Worm (Caenorhabditis elegans) whole organism, L4 larva: Measurements from ENCODE around the gene trpp-4.

ENCODE experiments used
- F10B5.3 ChIP-seq: sonication (generic microtip); optimal IDR thresholded peaks from 2 replicates; lab custom pipeline; 2016; ENCODE audit warnings: mild to moderate bottlenecking, missing genetic modification characterization, missing compliant biosample characterization
- T26A8.4 ChIP-seq: fragments of 200-800 bp; sonication (Bioruptor generic); IDR thresholded peaks from 2 replicates; pipeline ENCODE4 v1.3.6; 2022; ENCODE audit warnings: missing genetic modification characterization, missing compliant biosample characterization
- Y48G9A.11 ChIP-seq: fragments of 200-800 bp; sonication (Bioruptor generic); IDR thresholded peaks from 2 replicates; pipeline ENCODE4 v1.3.6; 2022; ENCODE audit warnings: missing genetic modification reagents, missing genetic modification characterization, missing compliant biosample characterization
- ZK546.5 ChIP-seq, 2 experiments: sonication (generic microtip); optimal IDR thresholded peaks; 2 replicates each; lab custom pipeline; 2017; ENCODE audit warnings: missing biosample characterization in 2 of 2, missing genetic modification characterization in 2 of 2
- aha-1 ChIP-seq: fragments of 150-350 bp; peaks from one replicate; lab custom pipeline; 2014; ENCODE audit warnings: missing biosample characterization, missing genetic modification characterization
- ceh-32 ChIP-seq: sonication (generic microtip); optimal IDR thresholded peaks from 2 replicates; lab custom pipeline; 2016; ENCODE audit warnings: mild to moderate bottlenecking, missing genetic modification characterization, missing compliant biosample characterization; ENCODE audit not compliant: poor library complexity
- ceh-44 ChIP-seq: fragments of 200-800 bp; sonication (Bioruptor generic); IDR thresholded peaks from 2 replicates; pipeline ENCODE4 v1.3.6; 2022; ENCODE audit warnings: missing genetic modification reagents, missing genetic modification characterization, missing compliant biosample characterization
- ceh-62 ChIP-seq: sonication (generic microtip); optimal IDR thresholded peaks from 2 replicates; lab custom pipeline; 2017; ENCODE audit warnings: missing biosample characterization, missing genetic modification characterization
- daf-12 ChIP-seq: fragments of 150-350 bp; optimal IDR thresholded peaks from 2 replicates; lab custom pipeline; 2014; ENCODE audit warnings: missing biosample characterization, missing genetic modification reagents, missing genetic modification characterization
- daf-19 ChIP-seq: fragments of 200-800 bp; sonication (Bioruptor generic); conservative IDR thresholded peaks from 2 replicates; pipeline ENCODE4 v1.3.6; 2022; ENCODE audit warnings: missing genetic modification characterization, missing compliant biosample characterization
- daf-8 ChIP-seq: fragments of 200-800 bp; sonication (Bioruptor generic); IDR thresholded peaks from 2 replicates; pipeline ENCODE4 v1.3.6; 2022; ENCODE audit warnings: missing genetic modification characterization, missing compliant biosample characterization
- dpl-1 ChIP-seq: fragments of 150-350 bp; optimal IDR thresholded peaks from 2 replicates; lab custom pipeline; 2014; ENCODE audit warnings: missing biosample characterization, missing genetic modification reagents, missing genetic modification characterization
- fkh-10 ChIP-seq: fragments of 150-350 bp; optimal IDR thresholded peaks from 2 replicates; lab custom pipeline; 2014; ENCODE audit warnings: missing biosample characterization, missing genetic modification reagents, missing genetic modification characterization
- fos-1 ChIP-seq: fragments of 150-350 bp; optimal IDR thresholded peaks from 2 replicates; lab custom pipeline; 2014; ENCODE audit warnings: missing biosample characterization, missing genetic modification characterization
- hif-1 ChIP-seq, 2 experiments: sonication (generic microtip); optimal IDR thresholded peaks; 2 replicates each; lab custom pipeline; 2016 to 2017; ENCODE audit warnings: missing compliant biosample characterization in 2 of 2, missing genetic modification characterization in 2 of 2, missing genetic modification reagents in 2 of 2, missing genotype in 2 of 2, mild to moderate bottlenecking in 1 of 2
- lim-7 ChIP-seq: fragments of 200-800 bp; sonication (Bioruptor generic); IDR thresholded peaks from 2 replicates; pipeline ENCODE4 v1.3.6; 2022; ENCODE audit warnings: missing genetic modification characterization, missing compliant biosample characterization
- lin-15B ChIP-seq: fragments of 150-350 bp; sonication (generic microtip); optimal IDR thresholded peaks from 3 replicates; lab custom pipeline; 2014; ENCODE audit warnings: missing biosample characterization, missing genetic modification characterization
- lin-29 ChIP-seq: fragments of 200-800 bp; sonication (Bioruptor generic); IDR thresholded peaks from 2 replicates; pipeline ENCODE4 v1.3.6; 2022; ENCODE audit warnings: missing genetic modification reagents, missing genetic modification characterization, missing compliant biosample characterization
- lir-3 ChIP-seq: sonication (generic microtip); optimal IDR thresholded peaks from 2 replicates; lab custom pipeline; 2016; ENCODE audit warnings: mild to moderate bottlenecking, missing genetic modification characterization, missing compliant biosample characterization
- madf-5 ChIP-seq, 2 experiments: fragments of 200-800 bp; sonication (Bioruptor generic); IDR thresholded peaks; 2 replicates each; pipeline ENCODE4 v1.3.6; 2022; ENCODE audit warnings: missing compliant biosample characterization in 2 of 2, missing genetic modification characterization in 2 of 2
- nhr-102 ChIP-seq: sonication (generic microtip); optimal IDR thresholded peaks from 2 replicates; lab custom pipeline; 2016; ENCODE audit warnings: mild to moderate bottlenecking, missing genetic modification characterization, moderate library complexity, missing compliant biosample characterization
- nhr-11 ChIP-seq: fragments of 150-350 bp; optimal IDR thresholded peaks from 2 replicates; lab custom pipeline; 2014; ENCODE audit warnings: missing biosample characterization, missing genetic modification characterization
- nhr-41 ChIP-seq: fragments of 200-800 bp; sonication (Bioruptor generic); IDR thresholded peaks from 2 replicates; pipeline ENCODE4 v1.3.6; 2022; ENCODE audit warnings: missing genetic modification reagents, missing genetic modification characterization, missing compliant biosample characterization
- nhr-48 ChIP-seq: sonication (generic microtip); optimal IDR thresholded peaks from 2 replicates; lab custom pipeline; 2016; ENCODE audit warnings: mild to moderate bottlenecking, missing genetic modification characterization, missing compliant biosample characterization
- php-3 ChIP-seq: fragments of 200-800 bp; sonication (Bioruptor generic); IDR thresholded peaks from 2 replicates; pipeline ENCODE4 v1.3.6; 2022; ENCODE audit warnings: missing genetic modification reagents, missing genetic modification characterization, missing compliant biosample characterization
- pqm-1 ChIP-seq: sonication (generic microtip); optimal IDR thresholded peaks from 2 replicates; lab custom pipeline; 2017; ENCODE audit warnings: missing biosample characterization, missing genetic modification characterization
- rbr-2 ChIP-seq: sonication (generic microtip); optimal IDR thresholded peaks from 2 replicates; lab custom pipeline; 2016; ENCODE audit warnings: missing genotype, missing genetic modification characterization, missing compliant biosample characterization
- sdz-12 ChIP-seq: fragments of 200-800 bp; sonication (Bioruptor generic); optimal IDR thresholded peaks from 2 replicates; lab custom pipeline; 2018; ENCODE audit warnings: mild to moderate bottlenecking, missing genetic modification characterization, missing compliant biosample characterization
- set-16 ChIP-seq: fragments of 200-800 bp; sonication (Bioruptor generic); IDR thresholded peaks from 2 replicates; pipeline ENCODE4 v1.3.6; 2022; ENCODE audit warnings: missing genetic modification reagents, missing genetic modification characterization, missing compliant biosample characterization
- skn-1 ChIP-seq: fragments of 150-350 bp; optimal IDR thresholded peaks from 2 replicates; lab custom pipeline; 2014; ENCODE audit warnings: missing biosample characterization, missing genetic modification characterization
- tag-97 ChIP-seq: fragments of 200-800 bp; sonication (Bioruptor generic); IDR thresholded peaks from 2 replicates; pipeline ENCODE4 v1.3.6; 2022; ENCODE audit warnings: missing genetic modification characterization, missing compliant biosample characterization
- tra-1 ChIP-seq: fragments of 200-800 bp; sonication (Bioruptor generic); IDR thresholded peaks from 2 replicates; pipeline ENCODE4 v1.3.6; 2022; ENCODE audit warnings: missing genetic modification reagents, missing genetic modification characterization, missing compliant biosample characterization
- unc-130 ChIP-seq: sonication (generic microtip); optimal IDR thresholded peaks from 2 replicates; lab custom pipeline; 2016; ENCODE audit warnings: missing genetic modification reagents, missing genetic modification characterization, missing compliant biosample characterization
- unc-62 ChIP-seq, 3 experiments: fragments of 150-350 bp in 1 of 3; sonication (generic microtip); optimal IDR thresholded peaks in 2 of 3; peaks in 1 of 3; 1 replicate in 1 of 3; 2 replicates in 2 of 3; lab custom pipeline; 2014 to 2017; ENCODE audit warnings: missing biosample characterization in 3 of 3, missing genetic modification characterization in 3 of 3, missing genetic modification reagents in 3 of 3, missing genotype in 1 of 3
- vab-7 ChIP-seq: fragments of 200-800 bp; sonication (Bioruptor generic); IDR thresholded peaks from 2 replicates; pipeline ENCODE4 v1.3.6; 2022; ENCODE audit warnings: missing genetic modification reagents, missing genetic modification characterization, missing compliant biosample characterization
- zip-11 ChIP-seq: fragments of 200-800 bp; sonication (Bioruptor generic); IDR thresholded peaks from 2 replicates; pipeline ENCODE4 v1.3.6; 2022; ENCODE audit warnings: missing genetic modification characterization, missing compliant biosample characterization
- zip-2 ChIP-seq: fragments of 150-350 bp; optimal IDR thresholded peaks from 2 replicates; lab custom pipeline; 2014; ENCODE audit warnings: missing biosample characterization, missing genetic modification characterization

trpp-4 gene

ce11 chrV:9399886-9400373 is at the start of gene trpp-4:
Gene trpp-4 (plus strand): TSS chrV:9400327.
- TF ChIP-seq ceh-62 (no peak), rbr-2 (tag; lab: Kevin White, UChicago) (no peak), unc-62 (GFP tag; optimal IDR thresholded peaks at IDR 0.05 in 1 of 2; lab: Kevin White, UChicago) (peak in 1 of 2 experiments; percentile 42), unc-62 (tag; optimal IDR thresholded peaks at IDR 0.05; lab: Kevin White, UChicago) (no peak), fos-1 (tag; lab: Kevin White, UChicago) (no peak), lim-7 (no peak), nhr-11 (tag; lab: Kevin White, UChicago) (no peak), lin-15B (tag; lab: Kevin White, UChicago) (no peak), F10B5.3 (no peak), tag-97 (GFP tag; lab: Robert Waterston, UW) (no peak), daf-12 (no peak), hif-1 (tag; optimal IDR thresholded peaks at IDR 0.05; lab: Kevin White, UChicago) (no peak), pqm-1 (tag; lab: Kevin White, UChicago) (no peak), aha-1 (tag; lab: Kevin White, UChicago) (peak; percentile 91), lir-3 (tag; lab: Kevin White, UChicago) (no peak)
- TF ChIP-seq, all 104 proteins: peak for 2

ce11 chrV:9352947-9353346 is 47.2 kb upstream of the trpp-4 start, which contains the start of gene srx-46:
Gene srx-46 (plus strand): TSS chrV:9353247.
- no peak for TF ChIP-seq dpl-1 (GFP tag; lab: Kevin White, UChicago)
- no peak for TF ChIP-seq nhr-41 (GFP tag; lab: Robert Waterston, UW)
- TF ChIP-seq madf-5 (GFP tag; IDR thresholded peaks at IDR 0.05; lab: Robert Waterston, UW): no peak
- no peak for TF ChIP-seq daf-12
- TF ChIP-seq vab-7 (GFP tag; lab: Robert Waterston, UW): no peak
- no peak for TF ChIP-seq nhr-48
- TF ChIP-seq unc-62 (GFP tag; optimal IDR thresholded peaks at IDR 0.05 in 1 of 2; lab: Kevin White, UChicago): no peak
- no peak for TF ChIP-seq unc-62 (tag; optimal IDR thresholded peaks at IDR 0.05; lab: Kevin White, UChicago)
- TF ChIP-seq T26A8.4 (GFP tag; lab: Robert Waterston, UW): no peak
- TF ChIP-seq nhr-102 (tag; lab: Kevin White, UChicago): no peak
- no peak for TF ChIP-seq php-3 (GFP tag; lab: Robert Waterston, UW)

DNA sequence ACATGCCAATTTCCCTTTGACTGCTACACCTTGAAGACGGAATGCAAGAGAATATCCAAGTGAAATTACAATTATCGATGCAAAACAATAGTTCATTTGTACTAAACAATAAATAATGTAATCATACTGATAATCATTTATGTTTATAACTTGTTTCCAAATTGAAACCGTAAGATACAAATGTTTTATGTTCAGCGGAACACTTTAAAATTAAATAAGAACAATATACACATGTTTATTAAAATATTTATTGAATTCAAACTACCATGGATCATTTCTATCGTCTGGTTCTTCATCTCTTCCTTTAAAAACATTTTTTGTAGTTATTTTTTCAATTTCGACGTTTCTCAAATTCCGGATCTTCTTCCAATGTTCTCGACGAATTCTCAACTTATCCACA is 44.8 kb upstream of the trpp-4 start, which contains the start of gene ttr-40:
Gene ttr-40, minus strand, starts transcription at position 101 of the 400 bp plus-strand sequence.
- TF ChIP-seq zip-11 (GFP tag; lab: Robert Waterston, UW): no peak
- TF ChIP-seq fkh-10 (GFP tag; lab: Kevin White, UChicago): no peak
- TF ChIP-seq lin-29 (GFP tag; lab: Robert Waterston, UW): no peak
- TF ChIP-seq tra-1 (GFP tag; lab: Robert Waterston, UW): no peak
- no peak for TF ChIP-seq daf-8 (GFP tag; lab: Robert Waterston, UW)
- TF ChIP-seq ZK546.5 (tag; optimal IDR thresholded peaks at IDR 0.05; lab: Kevin White, UChicago): no peak
- no peak for TF ChIP-seq ceh-44 (GFP tag; lab: Robert Waterston, UW)
- no peak for TF ChIP-seq set-16 (GFP tag; lab: Robert Waterston, UW)
- no peak for TF ChIP-seq Y48G9A.11 (GFP tag; lab: Robert Waterston, UW)
- no peak for TF ChIP-seq unc-130 (GFP tag; lab: Kevin White, UChicago)
- no peak for TF ChIP-seq sdz-12 (GFP tag; lab: Kevin White, UChicago)
- TF ChIP-seq ceh-32 (tag; lab: Kevin White, UChicago): no peak
- no peak for TF ChIP-seq zip-2 (tag; lab: Kevin White, UChicago)
- TF ChIP-seq lim-7: no peak
- TF ChIP-seq daf-19 (GFP tag; lab: Robert Waterston, UW): no peak
- TF ChIP-seq skn-1 (tag; lab: Kevin White, UChicago): no peak
